Worm (Caenorhabditis elegans) whole organism, young adult: Measurements from ENCODE around the gene F44D12.19.

Source experiments
- F55B11.4 ChIP-seq: sonication (generic microtip); optimal IDR thresholded peaks from 2 replicates; lab custom pipeline; 2016; ENCODE audit warnings: missing compliant biosample characterization, missing genetic modification characterization, borderline replicate concordance; ENCODE audit not compliant: insufficient read depth
- T07F8.4 ChIP-seq: sonication (generic microtip); optimal IDR thresholded peaks from 2 replicates; lab custom pipeline; 2016; ENCODE audit warnings: mild to moderate bottlenecking, missing genetic modification characterization, moderate library complexity, missing compliant biosample characterization
- ama-1 ChIP-seq, 3 experiments: fragments of 150-350 bp in 1 of 3; sonication (generic microtip) in 2 of 3; optimal IDR thresholded peaks; 2 replicates each; lab custom pipeline; 2014 to 2018; ENCODE audit warnings: missing biosample characterization in 2 of 3, missing genetic modification characterization in 2 of 3, missing genetic modification reagents in 2 of 3
- aptf-2 ChIP-seq: fragments of 200-800 bp; sonication (Bioruptor generic); conservative IDR thresholded peaks from 2 replicates; pipeline ENCODE4 v1.3.6; 2022; ENCODE audit warnings: missing genetic modification reagents, missing genetic modification characterization, missing compliant biosample characterization
- bed-1 ChIP-seq: fragments of 200-800 bp; sonication (Bioruptor generic); IDR thresholded peaks from 2 replicates; pipeline ENCODE4 v1.3.6; 2022; ENCODE audit warnings: missing genetic modification reagents, missing genetic modification characterization, missing compliant biosample characterization
- ceh-40 ChIP-seq: fragments of 200-800 bp; sonication (Bioruptor generic); IDR thresholded peaks from 2 replicates; pipeline ENCODE4 v1.3.6; 2022; ENCODE audit warnings: missing genetic modification characterization, missing compliant biosample characterization
- efl-1 ChIP-seq: fragments of 150-350 bp; optimal IDR thresholded peaks from 2 replicates; lab custom pipeline; 2014; ENCODE audit warnings: missing biosample characterization, missing genetic modification reagents, missing genetic modification characterization
- hlh-26 ChIP-seq: fragments of 200-800 bp; sonication (Bioruptor generic); conservative IDR thresholded peaks from 2 replicates; pipeline ENCODE4 v1.3.6; 2022; ENCODE audit warnings: missing genetic modification reagents, missing genetic modification characterization, missing compliant biosample characterization
- hmg-1.2 ChIP-seq: fragments of 200-800 bp; sonication (Bioruptor generic); IDR thresholded peaks from 2 replicates; pipeline ENCODE4 v1.3.6; 2022; ENCODE audit warnings: missing genetic modification reagents, missing genetic modification characterization, missing compliant biosample characterization
- lag-1 ChIP-seq: fragments of 200-800 bp; sonication (Bioruptor generic); IDR thresholded peaks from 2 replicates; pipeline ENCODE4 v1.3.6; 2022; ENCODE audit warnings: missing genetic modification reagents, missing genetic modification characterization, missing compliant biosample characterization
- snpc-4 ChIP-seq, 5 experiments: fragments of 150-350 bp in 1 of 5; sonication (generic microtip) in 4 of 5; optimal IDR thresholded peaks; 2 replicates each; lab custom pipeline; 2014 to 2018; ENCODE audit warnings: missing genetic modification characterization in 5 of 5, missing biosample characterization in 3 of 5, antibody characterized with exemption in 2 of 5, mild to moderate bottlenecking in 2 of 5, missing compliant biosample characterization in 2 of 5, missing genotype in 2 of 5, moderate library complexity in 2 of 5, missing genetic modification reagents in 1 of 5
- unc-62 ChIP-seq: fragments of 150-350 bp; optimal IDR thresholded peaks from 2 replicates; lab custom pipeline; 2014; ENCODE audit warnings: missing biosample characterization, missing genetic modification reagents, missing genetic modification characterization

DNA sequence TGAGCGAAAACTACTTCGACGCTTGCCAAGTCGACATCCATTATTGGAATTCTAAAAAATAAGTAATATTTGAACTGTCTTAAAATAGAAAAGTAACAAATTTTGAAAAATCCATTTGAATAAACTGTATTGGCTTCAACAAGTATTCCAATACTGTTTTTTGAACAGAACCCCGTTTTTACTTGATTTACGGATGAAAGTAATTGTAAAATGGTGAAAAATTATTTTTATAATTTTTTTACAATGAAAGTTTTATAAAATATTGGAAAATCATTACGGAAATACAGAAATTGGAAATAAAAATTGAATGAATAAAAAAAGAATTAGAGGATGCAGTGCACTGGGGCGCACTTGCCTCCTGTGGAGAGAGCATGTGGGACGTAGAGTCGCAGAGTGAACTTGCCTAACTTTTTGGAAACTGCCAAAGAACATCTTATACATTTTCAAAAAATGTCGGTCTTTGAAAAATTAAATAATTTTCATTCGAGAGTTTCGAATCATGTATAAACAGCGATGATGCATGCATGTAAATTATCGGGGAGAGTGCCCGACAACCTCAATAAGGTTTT is 39.1 kb upstream of the F44D12.19 start, which contains the start of gene rrp-1:
- TF ChIP-seq lag-1 (GFP tag; lab: Robert Waterston, UW) (no peak), bed-1 (GFP tag; lab: Robert Waterston, UW) (no peak), F55B11.4 (tag; lab: Kevin White, UChicago) (no peak), efl-1 (GFP tag; lab: Kevin White, UChicago) (no peak), T07F8.4 (tag; lab: Kevin White, UChicago) (no peak), unc-62 (GFP tag; lab: Kevin White, UChicago) (no peak), hlh-26 (GFP tag; lab: Robert Waterston, UW) (no peak), ceh-40 (GFP tag; lab: Robert Waterston, UW) (no peak), ama-1 (optimal IDR thresholded peaks at IDR 0.05; lab: Kevin White, UChicago) (no peak), ama-1 (GFP tag; optimal IDR thresholded peaks at IDR 0.05; lab: Kevin White, UChicago) (no peak), hmg-1.2 (GFP tag; lab: Robert Waterston, UW) (peak; percentile 87), aptf-2 (GFP tag; lab: Robert Waterston, UW) (no peak), snpc-4 (GFP tag; optimal IDR thresholded peaks at IDR 0.05; lab: Kevin White, UChicago) (no peak), snpc-4 (tag; optimal IDR thresholded peaks at IDR 0.05; lab: Kevin White, UChicago) (no peak)
